Worm (Caenorhabditis elegans) whole organism, L1 larva: Measurements from ENCODE around the gene irg-6.

Source experiments
- C04F5.9 ChIP-seq: sonication (generic microtip); optimal IDR thresholded peaks from 2 replicates; lab custom pipeline; 2016; ENCODE audit warnings: missing genetic modification characterization, missing compliant biosample characterization
- C16A3.4 ChIP-seq: fragments of 150-350 bp; optimal IDR thresholded peaks from 2 replicates; lab custom pipeline; 2014; ENCODE audit warnings: missing biosample characterization, missing genetic modification characterization
- F16B12.6 ChIP-seq: fragments of 150-350 bp; optimal IDR thresholded peaks from 2 replicates; lab custom pipeline; 2014; ENCODE audit warnings: missing biosample characterization, missing genetic modification characterization
- alr-1 ChIP-seq: fragments of 200-800 bp; sonication (Bioruptor generic); optimal IDR thresholded peaks from 2 replicates; lab custom pipeline; 2018; ENCODE audit warnings: borderline replicate concordance, mild to moderate bottlenecking, missing genetic modification characterization, missing compliant biosample characterization
- aly-2 ChIP-seq: fragments of 150-350 bp; optimal IDR thresholded peaks from 2 replicates; lab custom pipeline; 2014; ENCODE audit warnings: missing biosample characterization, missing genetic modification characterization
- blmp-1 ChIP-seq: fragments of 150-350 bp; optimal IDR thresholded peaks from 2 replicates; lab custom pipeline; 2014; ENCODE audit warnings: missing biosample characterization, missing genetic modification characterization
- ceh-8 ChIP-seq: fragments of 200-800 bp; sonication (Bioruptor generic); optimal IDR thresholded peaks from 2 replicates; lab custom pipeline; 2018; ENCODE audit warnings: mild to moderate bottlenecking, missing genetic modification characterization, moderate library complexity, missing compliant biosample characterization
- ceh-82 ChIP-seq, 3 experiments: fragments of 150-350 bp in 1 of 3; sonication (generic microtip) in 2 of 3; optimal IDR thresholded peaks; 2 replicates each; lab custom pipeline; 2014 to 2017; ENCODE audit warnings: missing biosample characterization in 3 of 3, missing genetic modification characterization in 3 of 3
- ceh-88 ChIP-seq: fragments of 200-800 bp; sonication (Bioruptor generic); IDR thresholded peaks from 2 replicates; pipeline ENCODE4 v1.3.6; 2022; ENCODE audit warnings: missing genetic modification characterization, missing compliant biosample characterization
- egl-13 ChIP-seq: sonication (generic microtip); optimal IDR thresholded peaks from 2 replicates; lab custom pipeline; 2016; ENCODE audit warnings: missing genotype, missing genetic modification reagents, missing genetic modification characterization, missing compliant biosample characterization
- egl-27 ChIP-seq, 2 experiments: fragments of 150-350 bp in 1 of 2; sonication (generic microtip); optimal IDR thresholded peaks; 3 replicates each; lab custom pipeline; 2017 to 2018; ENCODE audit warnings: missing biosample characterization in 2 of 2, missing genetic modification characterization in 2 of 2, missing genetic modification reagents in 2 of 2
- elt-2 ChIP-seq: sonication (generic microtip); optimal IDR thresholded peaks from 2 replicates; lab custom pipeline; 2016; ENCODE audit warnings: missing genetic modification characterization, mild to moderate bottlenecking, inconsistent platforms, missing compliant biosample characterization, missing genetic modification reagents
- fkh-4 ChIP-seq: sonication (generic microtip); optimal IDR thresholded peaks from 2 replicates; lab custom pipeline; 2016; ENCODE audit warnings: missing compliant biosample characterization, missing genetic modification characterization, borderline replicate concordance
- fkh-8 ChIP-seq: sonication (generic microtip); optimal IDR thresholded peaks from 2 replicates; lab custom pipeline; 2016; ENCODE audit warnings: mild to moderate bottlenecking, missing genetic modification characterization, missing compliant biosample characterization
- fos-1 ChIP-seq: fragments of 150-350 bp; optimal IDR thresholded peaks from 2 replicates; lab custom pipeline; 2014; ENCODE audit warnings: missing biosample characterization, missing genetic modification characterization
- grh-1 ChIP-seq: fragments of 200-800 bp; sonication (Bioruptor generic); IDR thresholded peaks from 2 replicates; pipeline ENCODE4 v1.3.6; 2022; ENCODE audit warnings: missing genetic modification reagents, missing genetic modification characterization, missing compliant biosample characterization
- hlh-4 ChIP-seq: sonication (generic microtip); optimal IDR thresholded peaks from 2 replicates; lab custom pipeline; 2016; ENCODE audit warnings: mild to moderate bottlenecking, missing genetic modification characterization, missing compliant biosample characterization
- hpl-2 ChIP-seq: fragments of 150-350 bp; optimal IDR thresholded peaks from 2 replicates; lab custom pipeline; 2014; ENCODE audit warnings: missing biosample characterization, missing genetic modification reagents, missing genetic modification characterization
- lin-13 ChIP-seq: fragments of 150-350 bp; optimal IDR thresholded peaks from 2 replicates; lab custom pipeline; 2014; ENCODE audit warnings: missing biosample characterization, missing genetic modification reagents, missing genetic modification characterization
- lin-39 ChIP-seq: fragments of 150-350 bp; optimal IDR thresholded peaks from 2 replicates; lab custom pipeline; 2014; ENCODE audit warnings: missing biosample characterization, missing genetic modification reagents, missing genetic modification characterization
- mep-1 ChIP-seq: fragments of 150-350 bp; optimal IDR thresholded peaks from 2 replicates; lab custom pipeline; 2014; ENCODE audit warnings: missing biosample characterization, missing genetic modification characterization
- nhr-12 ChIP-seq: sonication (generic microtip); optimal IDR thresholded peaks from 2 replicates; lab custom pipeline; 2017; ENCODE audit warnings: missing biosample characterization, missing genetic modification characterization
- nhr-19 ChIP-seq: fragments of 200-800 bp; sonication (Bioruptor generic); conservative IDR thresholded peaks from 2 replicates; pipeline ENCODE4 v1.3.6; 2022; ENCODE audit warnings: missing genetic modification characterization, missing compliant biosample characterization
- nhr-20 ChIP-seq: sonication (generic microtip); optimal IDR thresholded peaks from 2 replicates; lab custom pipeline; 2016; ENCODE audit warnings: mild to moderate bottlenecking, missing genetic modification characterization, missing compliant biosample characterization
- nhr-85 ChIP-seq: sonication (generic microtip); peaks from one replicate; lab custom pipeline; 2016; ENCODE audit warnings: missing genetic modification characterization, inconsistent platforms, missing compliant biosample characterization
- nhr-90 ChIP-seq: sonication (generic microtip); optimal IDR thresholded peaks from 2 replicates; lab custom pipeline; 2016; ENCODE audit warnings: mild to moderate bottlenecking, missing genetic modification characterization, missing compliant biosample characterization; ENCODE audit not compliant: poor library complexity
- pag-3 ChIP-seq: sonication (generic microtip); optimal IDR thresholded peaks from 2 replicates; lab custom pipeline; 2017; ENCODE audit warnings: missing genetic modification characterization, mild to moderate bottlenecking, missing compliant biosample characterization, antibody characterized with exemption, borderline replicate concordance; ENCODE audit not compliant: insufficient read depth
- pax-3 ChIP-seq: fragments of 200-800 bp; sonication (Bioruptor generic); optimal IDR thresholded peaks from 2 replicates; lab custom pipeline; 2018; ENCODE audit warnings: mild to moderate bottlenecking, missing genetic modification characterization, moderate library complexity, missing compliant biosample characterization
- snpc-4 ChIP-seq: fragments of 150-350 bp; optimal IDR thresholded peaks from 2 replicates; lab custom pipeline; 2014; ENCODE audit warnings: missing biosample characterization, missing genetic modification characterization
- tbx-2 ChIP-seq: sonication (generic microtip); optimal IDR thresholded peaks from 2 replicates; lab custom pipeline; 2016; ENCODE audit warnings: missing genetic modification characterization, missing compliant biosample characterization
- tlp-1 ChIP-seq: fragments of 150-350 bp; optimal IDR thresholded peaks from 2 replicates; lab custom pipeline; 2014; ENCODE audit warnings: missing biosample characterization, missing genetic modification characterization
- unc-62 ChIP-seq: fragments of 150-350 bp; optimal IDR thresholded peaks from 2 replicates; lab custom pipeline; 2014; ENCODE audit warnings: missing biosample characterization, missing genetic modification reagents, missing genetic modification characterization
- vab-15 ChIP-seq: sonication (generic microtip); optimal IDR thresholded peaks from 2 replicates; lab custom pipeline; 2017; ENCODE audit warnings: missing genotype, mild to moderate bottlenecking, missing genetic modification characterization, missing compliant biosample characterization
- xbp-1 ChIP-seq: sonication (generic microtip); optimal IDR thresholded peaks from 2 replicates; lab custom pipeline; 2016; ENCODE audit warnings: missing genetic modification characterization, missing compliant biosample characterization
- zip-4 ChIP-seq: fragments of 200-800 bp; sonication (Bioruptor generic); optimal IDR thresholded peaks from 2 replicates; lab custom pipeline; 2018; ENCODE audit warnings: mild to moderate bottlenecking, missing genetic modification characterization, moderate library complexity, missing compliant biosample characterization

irg-6 gene

ce11 chrIV:12921027-12921426 is 6.3 kb upstream of the irg-6 start, which contains the start of gene C32H11.4:
TSS of gene C32H11.4 (plus strand) at chrIV:12921264.
- TF ChIP-seq vab-15 (no peak), pax-3 (no peak), elt-2 (tag; lab: Kevin White, UChicago) (peak; percentile 89)

ce11 chrIV:12920553-12920952 is 5.8 kb upstream of the irg-6 start:
- TF ChIP-seq grh-1 (no peak), ceh-82 (tag; optimal IDR thresholded peaks at IDR 0.05; lab: Kevin White, UChicago) (no peak), xbp-1 (no peak), nhr-20 (tag; lab: Kevin White, UChicago) (no peak), alr-1 (tag; lab: Kevin White, UChicago) (no peak), egl-27 (tag; optimal IDR thresholded peaks at IDR 0.05; lab: Kevin White, UChicago) (no peak), fos-1 (tag; lab: Kevin White, UChicago) (no peak), egl-13 (tag; lab: Kevin White, UChicago) (no peak), elt-2 (tag; lab: Kevin White, UChicago) (no peak), snpc-4 (tag; lab: Kevin White, UChicago) (no peak), ceh-88 (GFP tag; lab: Robert Waterston, UW) (no peak), unc-62 (GFP tag; lab: Kevin White, UChicago) (no peak), nhr-19 (GFP tag; lab: Robert Waterston, UW) (no peak), lin-13 (no peak), pag-3 (tag; lab: Kevin White, UChicago) (no peak), mep-1 (tag; lab: Kevin White, UChicago) (no peak)

ce11 chrIV:12918256-12918655 is 3.5 kb upstream of the irg-6 start, which contains the start of gene C32H11.3:
TSS of gene C32H11.3 (plus strand) at chrIV:12918556.
- TF ChIP-seq ceh-8 (GFP tag; lab: Kevin White, UChicago): no peak
- peak; percentile 46 for TF ChIP-seq hlh-4 (tag; lab: Kevin White, UChicago)

- no peak for TF ChIP-seq vab-15
- TF ChIP-seq tlp-1 (tag; lab: Kevin White, UChicago): no peak
- no peak for TF ChIP-seq C04F5.9 (tag; lab: Kevin White, UChicago)
- TF ChIP-seq nhr-90: no peak
- no peak for TF ChIP-seq ceh-88 (GFP tag; lab: Robert Waterston, UW)
- no peak for TF ChIP-seq snpc-4 (tag; lab: Kevin White, UChicago)
- no peak for TF ChIP-seq nhr-19 (GFP tag; lab: Robert Waterston, UW)
- no peak for TF ChIP-seq C16A3.4 (tag; lab: Kevin White, UChicago)
- no peak for TF ChIP-seq F16B12.6
- TF ChIP-seq fkh-8: no peak
- no peak for TF ChIP-seq grh-1
- no peak for TF ChIP-seq zip-4 (GFP tag; lab: Kevin White, UChicago)
- TF ChIP-seq nhr-12 (tag; lab: Kevin White, UChicago): no peak
- TF ChIP-seq fkh-4 (tag; lab: Kevin White, UChicago): no peak
- no peak for TF ChIP-seq tbx-2 (tag; lab: Kevin White, UChicago)
- no peak for TF ChIP-seq lin-39 (tag; lab: Kevin White, UChicago)
Observed at ce11 chrIV:12915479-12915878, 710 bp upstream of the irg-6 start, which contains the start of gene srz-15. TSS of gene srz-15 (plus strand) at chrIV:12915779.

- no peak for TF ChIP-seq tbx-2 (tag; lab: Kevin White, UChicago)
- peak; percentile 84 for TF ChIP-seq elt-2 (tag; lab: Kevin White, UChicago)
Observed at ce11 chrIV:12911990-12912389, 2.8 kb downstream of the irg-6 start, which contains the start of gene K08D8.5. TSS of gene K08D8.5 (minus strand) at chrIV:12912129.

- TF ChIP-seq hpl-2 (GFP tag; lab: Kevin White, UChicago): no peak
- TF ChIP-seq nhr-85 (tag; lab: Kevin White, UChicago): no peak
- peak; percentile 58 for TF ChIP-seq elt-2 (tag; lab: Kevin White, UChicago)
- TF ChIP-seq aly-2: no peak
- no peak for TF ChIP-seq pag-3 (tag; lab: Kevin White, UChicago)
- TF ChIP-seq fkh-4 (tag; lab: Kevin White, UChicago): no peak
- TF ChIP-seq blmp-1: no peak
- TF ChIP-seq tbx-2 (tag; lab: Kevin White, UChicago): no peak
Observed at ce11 chrIV:12909871-12910270, 4.9 kb downstream of the irg-6 start, which contains the start of gene K08D8.4. TSS of gene K08D8.4 (minus strand) at chrIV:12909998.
